Worm (Caenorhabditis elegans): Measurements from ENCODE around the gene ndx-3.
A peak's percentile ranks its signal among the peaks of the same experiment; 100 is the strongest.

ndx-3 gene

DNA sequence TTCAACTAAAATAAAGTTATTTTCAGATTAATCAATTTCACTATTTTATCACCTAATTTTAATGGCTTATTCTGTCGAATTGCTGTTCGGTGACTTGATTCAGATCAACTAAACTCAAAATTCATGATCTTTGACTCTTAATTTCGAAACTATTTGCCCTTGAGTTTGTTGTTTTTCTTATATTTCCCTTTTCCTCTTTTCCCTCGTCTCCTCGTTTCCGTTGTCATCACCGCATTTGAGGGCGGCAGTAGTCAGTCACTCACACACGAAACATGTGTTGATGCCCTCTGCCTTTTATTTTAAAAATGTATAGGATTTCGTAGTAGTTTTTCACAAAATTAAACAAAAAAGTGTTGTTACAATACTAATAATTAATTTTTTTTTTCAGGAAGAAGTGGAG is 41.5 kb downstream of the ndx-3 start, which contains the start of gene rnh-1.0:
rnh-1.0 (plus strand) TSS at position 389 of the 400 bp plus-strand sequence.
- TF ChIP-seq tbx-11 (GFP tag; IDR thresholded peaks at IDR 0.05) (no peak), aly-1 (tag; optimal IDR thresholded peaks at IDR 0.05) (no peak), hmbx-1 (tag; optimal IDR thresholded peaks at IDR 0.05) (no peak), ets-7 (tag; optimal IDR thresholded peaks at IDR 0.05) (no peak), hnd-1 (tag; optimal IDR thresholded peaks at IDR 0.05) (no peak), tbx-37 (GFP tag; conservative IDR thresholded peaks at IDR 0.05) (no peak), scrt-1 (GFP tag; IDR thresholded peaks at IDR 0.05) (no peak), ceh-13 (GFP tag; optimal IDR thresholded peaks at IDR 0.05) (no peak), ceh-36 (tag; optimal IDR thresholded peaks at IDR 0.05) (no peak)

DNA sequence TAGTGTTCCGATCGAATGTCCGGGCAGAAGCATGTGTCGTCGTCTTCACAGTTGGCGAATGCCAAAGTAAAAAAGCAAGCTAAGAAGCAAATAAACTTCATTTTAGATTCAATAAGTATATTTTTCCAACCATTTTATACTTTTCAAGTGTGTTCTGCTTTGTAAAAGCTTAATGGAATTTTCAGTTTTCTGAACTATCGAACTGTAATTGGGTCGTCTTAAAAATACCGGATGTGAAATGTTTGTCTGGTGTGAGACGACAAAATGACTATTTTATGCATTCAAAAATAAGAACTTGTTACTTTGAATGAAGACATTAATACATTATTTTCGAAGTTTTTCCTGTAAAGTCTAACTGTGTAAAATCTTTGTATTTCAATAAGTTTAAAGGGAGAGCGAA is 45.3 kb downstream of the ndx-3 start, which contains the start of gene F59A6.11:
F59A6.11 (minus strand) TSS at position 101 of the 400 bp plus-strand sequence.
- TF ChIP-seq F13C5.2 (tag; optimal IDR thresholded peaks at IDR 0.05) (no peak), ets-7 (tag; optimal IDR thresholded peaks at IDR 0.05) (no peak), hnd-1 (tag; optimal IDR thresholded peaks at IDR 0.05) (no peak), tbx-37 (GFP tag; conservative IDR thresholded peaks at IDR 0.05) (no peak), pes-1 (GFP tag; IDR thresholded peaks at IDR 0.05) (no peak), B0310.2 (tag; optimal IDR thresholded peaks at IDR 0.05) (no peak), aly-1 (tag; optimal IDR thresholded peaks at IDR 0.05) (no peak), hmbx-1 (tag; optimal IDR thresholded peaks at IDR 0.05) (no peak), tra-4 (tag; optimal IDR thresholded peaks at IDR 0.05) (no peak), sea-1 (GFP tag; conservative IDR thresholded peaks at IDR 0.05) (no peak), tbx-11 (GFP tag; IDR thresholded peaks at IDR 0.05) (no peak), ama-1 (optimal IDR thresholded peaks at IDR 0.05) (no peak), flt-1 (GFP tag; IDR thresholded peaks at IDR 0.05) (no peak), ceh-36 (tag; optimal IDR thresholded peaks at IDR 0.05) (no peak), scrt-1 (GFP tag; IDR thresholded peaks at IDR 0.05) (no peak)

DNA sequence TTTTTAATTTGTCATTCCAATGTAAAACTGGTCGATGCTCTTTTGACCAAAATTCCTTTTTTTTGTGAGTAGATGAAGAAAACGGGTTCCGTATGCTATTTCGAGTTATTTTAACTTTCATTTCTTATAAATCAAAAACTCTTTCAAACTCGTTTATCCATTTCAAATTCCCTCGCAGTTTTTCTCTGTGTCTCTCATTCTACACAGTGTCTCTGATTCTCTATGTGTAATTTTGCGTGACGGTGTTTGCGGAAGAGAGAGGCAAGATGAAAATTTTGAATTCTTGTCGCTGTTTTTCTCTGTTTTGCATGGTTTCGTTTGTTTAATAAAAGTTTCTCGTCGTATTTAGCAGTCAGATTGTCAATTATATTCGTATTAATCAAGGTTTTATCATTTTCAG is 45.7 kb downstream of the ndx-3 start, which contains the start of gene citk-2:
citk-2 (plus strand) TSS at position 399 of the 400 bp plus-strand sequence.
- peak; percentile 70 for TF ChIP-seq F13C5.2 (tag; optimal IDR thresholded peaks at IDR 0.05)
- TF ChIP-seq hnd-1 (tag; optimal IDR thresholded peaks at IDR 0.05): no peak

DNA sequence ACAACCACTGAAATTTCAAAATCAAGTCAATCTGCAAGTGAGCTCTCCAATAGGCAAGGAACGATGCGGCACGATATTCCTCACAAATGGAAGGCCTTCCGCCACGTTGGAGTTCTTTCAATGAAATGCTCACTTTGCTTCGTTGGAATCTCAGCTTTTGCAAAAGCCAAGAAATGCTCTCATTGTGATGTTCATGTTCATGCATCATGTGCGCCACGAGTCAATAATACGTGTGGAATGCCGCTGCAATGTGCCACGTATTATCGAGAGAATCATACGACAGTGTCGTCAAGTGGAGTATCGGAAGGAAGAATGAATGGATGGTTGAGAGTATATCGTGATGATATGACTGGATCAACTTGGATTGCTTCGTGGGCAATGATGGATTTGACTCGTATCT is 48.5 kb downstream of the ndx-3 start:
- no peak for TF ChIP-seq flt-1 (GFP tag; IDR thresholded peaks at IDR 0.05)
- no peak for TF ChIP-seq aly-1 (tag; optimal IDR thresholded peaks at IDR 0.05)
- no peak for TF ChIP-seq scrt-1 (GFP tag; IDR thresholded peaks at IDR 0.05)
- TF ChIP-seq ama-1 (optimal IDR thresholded peaks at IDR 0.05): no peak
- TF ChIP-seq hnd-1 (tag; optimal IDR thresholded peaks at IDR 0.05): no peak
- TF ChIP-seq tbx-37 (GFP tag; conservative IDR thresholded peaks at IDR 0.05): no peak
- no peak for TF ChIP-seq pes-1 (GFP tag; IDR thresholded peaks at IDR 0.05)
- no peak for TF ChIP-seq hmg-4 (GFP tag; optimal IDR thresholded peaks at IDR 0.05)
- TF ChIP-seq hmbx-1 (tag; optimal IDR thresholded peaks at IDR 0.05): no peak

DNA sequence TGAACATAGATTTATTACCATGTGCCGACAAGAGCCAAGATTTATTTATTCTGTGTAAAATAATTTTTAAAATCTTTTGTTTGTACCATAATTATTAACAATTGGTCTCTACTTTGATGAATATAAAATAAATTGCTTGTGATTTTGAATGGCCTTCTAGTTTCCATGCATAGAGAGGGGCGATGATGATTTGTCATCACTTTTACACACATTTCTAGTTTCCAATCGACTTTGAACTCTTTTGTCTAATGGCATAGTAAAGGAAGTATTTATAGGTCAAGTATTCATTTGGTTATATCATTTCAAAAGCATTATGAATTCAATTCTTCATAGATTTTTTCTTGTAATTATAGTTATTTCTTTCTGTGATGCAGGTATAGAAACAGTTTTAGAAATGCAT is 50.3 kb downstream of the ndx-3 start, which contains the start of gene F59A6.10:
F59A6.10 (plus strand) TSS at position 301 of the 400 bp plus-strand sequence.
- TF ChIP-seq F13C5.2 (tag; optimal IDR thresholded peaks at IDR 0.05) (no peak), tra-4 (tag; optimal IDR thresholded peaks at IDR 0.05) (no peak), hnd-1 (tag; optimal IDR thresholded peaks at IDR 0.05) (no peak), tbx-11 (GFP tag; IDR thresholded peaks at IDR 0.05) (no peak), flt-1 (GFP tag; IDR thresholded peaks at IDR 0.05) (no peak), aly-1 (tag; optimal IDR thresholded peaks at IDR 0.05) (no peak), pes-1 (GFP tag; IDR thresholded peaks at IDR 0.05) (no peak), ets-7 (tag; optimal IDR thresholded peaks at IDR 0.05) (no peak), ceh-36 (tag; optimal IDR thresholded peaks at IDR 0.05) (no peak), scrt-1 (GFP tag; IDR thresholded peaks at IDR 0.05) (no peak), tbx-37 (GFP tag; conservative IDR thresholded peaks at IDR 0.05) (no peak), hmbx-1 (tag; optimal IDR thresholded peaks at IDR 0.05) (no peak)
